Fruit fly (Drosophila melanogaster) whole organism, embryonic: ENCODE measurements around the gene LysS.

Source experiments
- Abd-B ChIP-seq: fragments of 200-800 bp; sonication (Bioruptor generic); optimal IDR thresholded peaks from 2 replicates; lab custom pipeline; 2018; ENCODE audit warnings: missing biosample characterization, mild to moderate bottlenecking, missing genetic modification characterization, moderate library complexity
- Adf1 ChIP-seq: fragments of 200-800 bp; sonication (Bioruptor generic); IDR thresholded peaks from 2 replicates; pipeline ENCODE4 v1.3.6; 2022; ENCODE audit warnings: missing biosample characterization, missing genetic modification characterization
- Asciz ChIP-seq: fragments of 200-800 bp; sonication (Bioruptor generic); optimal IDR thresholded peaks from 2 replicates; lab custom pipeline; 2017; ENCODE audit warnings: missing biosample characterization, mild to moderate bottlenecking, missing genetic modification characterization, missing genetic modification reagents
- Awh ChIP-seq: fragments of 200-800 bp; sonication (Bioruptor generic); IDR thresholded peaks from 2 replicates; pipeline ENCODE4, ENCODE4 v1.3.6; 2022; ENCODE audit warnings: missing biosample characterization, missing genetic modification characterization
- CG10147 ChIP-seq: fragments of 200-800 bp; sonication (Bioruptor generic); optimal IDR thresholded peaks from 2 replicates; lab custom pipeline; 2019; ENCODE audit warnings: missing biosample characterization, mild to moderate bottlenecking, missing genetic modification characterization, moderate library complexity
- CG10654 ChIP-seq: fragments of 200-800 bp; sonication (Bioruptor generic); optimal IDR thresholded peaks from 2 replicates; lab custom pipeline; 2016; ENCODE audit warnings: missing biosample characterization, missing genetic modification characterization
- CG11695 ChIP-seq: fragments of 200-800 bp; sonication (Bioruptor generic); IDR thresholded peaks from 3 replicates; pipeline ENCODE4 v1.3.6; 2022; ENCODE audit warnings: missing biosample characterization, missing genetic modification characterization
- CG12219 ChIP-seq: fragments of 200-800 bp; sonication (Bioruptor generic); optimal IDR thresholded peaks from 3 replicates; lab custom pipeline; 2018; ENCODE audit warnings: missing biosample characterization, mild to moderate bottlenecking, missing genetic modification characterization
- CG1233 ChIP-seq: fragments of 200-800 bp; sonication (Bioruptor generic); optimal IDR thresholded peaks from 4 replicates; lab custom pipeline; 2018; ENCODE audit warnings: missing biosample characterization, mild to moderate bottlenecking, missing genetic modification characterization
- CG12391 ChIP-seq: fragments of 200-800 bp; sonication (Bioruptor generic); optimal IDR thresholded peaks from 3 replicates; lab custom pipeline; 2018; ENCODE audit warnings: missing biosample characterization, mild to moderate bottlenecking, missing genetic modification characterization, moderate library complexity
- CG12659 ChIP-seq: fragments of 200-800 bp; sonication (Bioruptor generic); optimal IDR thresholded peaks from 3 replicates; lab custom pipeline; 2017; ENCODE audit warnings: mild to moderate bottlenecking, missing biosample characterization, missing genetic modification reagents, missing genetic modification characterization
- CG13296 ChIP-seq: fragments of 200-800 bp; sonication (Bioruptor generic); optimal IDR thresholded peaks from 3 replicates; lab custom pipeline; 2018; ENCODE audit warnings: missing biosample characterization, mild to moderate bottlenecking, missing genetic modification characterization
- CG13424 ChIP-seq: fragments of 200-800 bp; sonication (Bioruptor generic); optimal IDR thresholded peaks from 2 replicates; lab custom pipeline; 2019; ENCODE audit warnings: missing biosample characterization, mild to moderate bottlenecking, missing genetic modification characterization, moderate library complexity
- CG14014 ChIP-seq: fragments of 200-800 bp; sonication (Bioruptor generic); IDR thresholded peaks from 2 replicates; pipeline ENCODE4 v1.3.6; 2022; ENCODE audit warnings: missing biosample characterization, missing genetic modification characterization
- CG14441 ChIP-seq: fragments of 200-800 bp; sonication (Bioruptor generic); IDR thresholded peaks from 2 replicates; pipeline ENCODE4 v1.3.6; 2022; ENCODE audit warnings: missing biosample characterization, missing genetic modification characterization
- CG15269 ChIP-seq: fragments of 200-800 bp; sonication (Bioruptor generic); optimal IDR thresholded peaks from 2 replicates; lab custom pipeline; 2018; ENCODE audit warnings: missing biosample characterization, mild to moderate bottlenecking, missing genetic modification characterization, moderate library complexity
- CG17385 ChIP-seq: fragments of 200-800 bp; sonication (Bioruptor generic); optimal IDR thresholded peaks from 3 replicates; lab custom pipeline; 2018; ENCODE audit warnings: missing biosample characterization, mild to moderate bottlenecking, missing genetic modification characterization
- CG18476 ChIP-seq: fragments of 200-800 bp; sonication (Bioruptor generic); optimal IDR thresholded peaks from 2 replicates; lab custom pipeline; 2016; ENCODE audit warnings: missing biosample characterization, mild to moderate bottlenecking, missing genetic modification characterization
- CG2889 ChIP-seq: fragments of 200-800 bp; sonication (Bioruptor generic); IDR thresholded peaks from 3 replicates; pipeline ENCODE4 v1.3.6; 2022; ENCODE audit warnings: missing biosample characterization, missing genetic modification characterization
- CG30403 ChIP-seq: fragments of 200-800 bp; sonication (Bioruptor generic); optimal IDR thresholded peaks from 3 replicates; lab custom pipeline; 2016; ENCODE audit warnings: missing biosample characterization, missing genetic modification characterization
- CG32532 ChIP-seq: fragments of 200-800 bp; sonication (Bioruptor generic); IDR thresholded peaks from 2 replicates; pipeline ENCODE4 v1.3.6; 2022; ENCODE audit warnings: missing biosample characterization, missing genetic modification characterization
- CG3281 ChIP-seq: fragments of 200-800 bp; sonication (Bioruptor generic); optimal IDR thresholded peaks from 3 replicates; lab custom pipeline; 2017; ENCODE audit warnings: missing biosample characterization, mild to moderate bottlenecking, missing genetic modification characterization
- CG3847 ChIP-seq: fragments of 200-800 bp; sonication (Bioruptor generic); IDR thresholded peaks from 2 replicates; pipeline ENCODE4 v1.3.6; 2022; ENCODE audit warnings: missing biosample characterization, missing genetic modification characterization
- CG6813 ChIP-seq: fragments of 200-800 bp; sonication (Bioruptor generic); optimal IDR thresholded peaks from 2 replicates; lab custom pipeline; 2017; ENCODE audit warnings: missing biosample characterization, missing genetic modification characterization, mild to moderate bottlenecking, moderate library complexity, missing genetic modification reagents
- CG7372 ChIP-seq: fragments of 200-800 bp; sonication (Bioruptor generic); IDR thresholded peaks from 2 replicates; pipeline ENCODE4 v1.3.6; 2022; ENCODE audit warnings: missing biosample characterization, missing genetic modification characterization
- CG7839 ChIP-seq: fragments of 200-800 bp; sonication (Bioruptor generic); optimal IDR thresholded peaks from 3 replicates; lab custom pipeline; 2018; ENCODE audit warnings: missing biosample characterization, mild to moderate bottlenecking, missing genetic modification characterization, moderate library complexity
- CoRest ChIP-seq: fragments of 200-800 bp; sonication (Bioruptor generic); optimal IDR thresholded peaks from 3 replicates; lab custom pipeline; 2018; ENCODE audit warnings: missing biosample characterization, mild to moderate bottlenecking, missing genetic modification characterization, moderate library complexity
- Dek ChIP-seq: fragments of 200-800 bp; sonication (Bioruptor generic); optimal IDR thresholded peaks from 3 replicates; lab custom pipeline; 2019; ENCODE audit warnings: missing biosample characterization, mild to moderate bottlenecking, missing genetic modification characterization, moderate library complexity
- E2f1 ChIP-seq: fragments of 200-800 bp; sonication (Bioruptor generic); IDR thresholded peaks from 2 replicates; pipeline ENCODE4 v1.3.6; 2022; ENCODE audit warnings: missing biosample characterization, missing genetic modification characterization
- Gug ChIP-seq: fragments of 200-800 bp; sonication (Bioruptor generic); IDR thresholded peaks from 4 replicates; pipeline ENCODE4 v1.3.6; 2022; ENCODE audit warnings: missing biosample characterization, missing genetic modification characterization
- Mad ChIP-seq: fragments of 200-800 bp; sonication (Bioruptor generic); optimal IDR thresholded peaks from 2 replicates; lab custom pipeline; 2016; ENCODE audit warnings: missing biosample characterization, missing genetic modification characterization
- Meics ChIP-seq: fragments of 200-800 bp; sonication (Bioruptor generic); optimal IDR thresholded peaks from 2 replicates; lab custom pipeline; 2017; ENCODE audit warnings: missing biosample characterization, mild to moderate bottlenecking, missing genetic modification characterization
- NK7.1 ChIP-seq: fragments of 200-800 bp; sonication (Bioruptor generic); optimal IDR thresholded peaks from 3 replicates; lab custom pipeline; 2016; ENCODE audit warnings: missing biosample characterization, missing genetic modification characterization
- Oli ChIP-seq: fragments of 200-800 bp; sonication (Bioruptor generic); optimal IDR thresholded peaks from 2 replicates; lab custom pipeline; 2018; ENCODE audit warnings: missing biosample characterization, mild to moderate bottlenecking, missing genetic modification characterization, moderate library complexity
- Rfx ChIP-seq: fragments of 200-800 bp; sonication (Bioruptor generic); IDR thresholded peaks from 2 replicates; pipeline ENCODE4 v1.3.6; 2022; ENCODE audit warnings: missing biosample characterization, missing genetic modification characterization
- crol ChIP-seq: fragments of 200-800 bp; sonication (Bioruptor generic); IDR thresholded peaks from 2 replicates; pipeline ENCODE4 v1.3.6; 2022; ENCODE audit warnings: missing biosample characterization, missing genetic modification characterization
- dmrt99B ChIP-seq: fragments of 200-800 bp; sonication (Bioruptor generic); optimal IDR thresholded peaks from 2 replicates; lab custom pipeline; 2018; ENCODE audit warnings: missing biosample characterization, mild to moderate bottlenecking, missing genetic modification characterization, moderate library complexity
- dysf ChIP-seq: fragments of 200-800 bp; sonication (Bioruptor generic); IDR thresholded peaks from 3 replicates; pipeline ENCODE4 v1.3.6; 2022; ENCODE audit warnings: missing biosample characterization, missing genetic modification characterization
- esg ChIP-seq: fragments of 200-800 bp; sonication (Bioruptor generic); conservative IDR thresholded peaks from 2 replicates; pipeline ENCODE4 v1.3.6; 2022; ENCODE audit warnings: missing biosample characterization, missing genetic modification characterization
- fd3F ChIP-seq: fragments of 200-800 bp; sonication (Bioruptor generic); optimal IDR thresholded peaks from 2 replicates; lab custom pipeline; 2018; ENCODE audit warnings: missing biosample characterization, mild to moderate bottlenecking, missing genetic modification characterization, moderate library complexity
- grau ChIP-seq: fragments of 200-800 bp; optimal IDR thresholded peaks from 3 replicates; lab custom pipeline; 2019; ENCODE audit warnings: missing biosample characterization, mild to moderate bottlenecking, missing genetic modification characterization, moderate library complexity
- hth ChIP-seq: fragments of >200 bp; optimal IDR thresholded peaks from 2 replicates; lab custom pipeline; 2017; ENCODE audit warnings: inconsistent platforms
- lmd ChIP-seq: fragments of 200-800 bp; sonication (Bioruptor generic); IDR thresholded peaks from 2 replicates; pipeline ENCODE4 v1.3.6; 2022; ENCODE audit warnings: missing biosample characterization, missing genetic modification characterization
- oc ChIP-seq: fragments of 200-800 bp; sonication (Bioruptor generic); optimal IDR thresholded peaks from 2 replicates; lab custom pipeline; 2018; ENCODE audit warnings: missing biosample characterization, mild to moderate bottlenecking, missing genetic modification characterization, moderate library complexity
- row ChIP-seq: fragments of 200-800 bp; sonication (Bioruptor generic); IDR thresholded peaks from 3 replicates; pipeline ENCODE4 v1.3.6; 2022; ENCODE audit warnings: missing biosample characterization, missing genetic modification characterization
- sd ChIP-seq: fragments of 200-800 bp; sonication (Bioruptor generic); optimal IDR thresholded peaks from 3 replicates; lab custom pipeline; 2018; ENCODE audit warnings: missing biosample characterization, mild to moderate bottlenecking, missing genetic modification characterization, moderate library complexity
- sens-2 ChIP-seq: fragments of 200-800 bp; sonication (Bioruptor generic); IDR thresholded peaks from 2 replicates; pipeline ENCODE4 v1.3.6; 2022; ENCODE audit warnings: missing biosample characterization, missing genetic modification characterization
- seq ChIP-seq: fragments of 200-800 bp; sonication (Bioruptor generic); IDR thresholded peaks from 2 replicates; pipeline ENCODE4 v1.3.6; 2022; ENCODE audit warnings: missing biosample characterization, missing genetic modification characterization
- slbo ChIP-seq: fragments of 200-800 bp; sonication (Bioruptor generic); IDR thresholded peaks from 2 replicates; pipeline ENCODE4 v1.3.6; 2022; ENCODE audit warnings: missing biosample characterization, missing genetic modification characterization
- sob ChIP-seq: fragments of 200-800 bp; sonication (Bioruptor generic); IDR thresholded peaks from 2 replicates; pipeline ENCODE4 v1.3.6; 2022; ENCODE audit warnings: missing biosample characterization, missing genetic modification characterization
- tgo ChIP-seq: fragments of 200-800 bp; sonication (Bioruptor generic); IDR thresholded peaks from 3 replicates; pipeline ENCODE4 v1.3.6; 2022; ENCODE audit warnings: missing biosample characterization, missing genetic modification characterization

Gene LysS

DNA sequence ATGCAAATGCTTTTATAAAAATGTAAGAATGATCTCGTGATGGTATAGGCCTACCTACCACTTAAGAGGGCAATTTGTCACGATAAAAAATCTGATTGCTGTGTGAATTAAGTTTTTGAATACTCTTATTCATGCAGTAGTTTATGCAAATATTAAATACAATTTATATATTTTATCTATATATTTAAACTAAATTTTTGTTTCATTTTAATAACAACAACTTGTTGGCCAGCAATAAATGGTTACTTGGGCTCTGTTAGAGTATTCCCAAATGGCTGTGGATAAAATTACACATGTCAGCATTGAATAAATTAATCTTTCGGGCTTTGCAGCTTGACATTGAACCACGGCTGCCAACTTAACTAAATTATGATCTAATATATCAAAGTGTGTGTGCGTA is 31.0 kb downstream of the LysS start:
- TF ChIP-seq CG14441 = peak; percentile 41; the same call in 1 of the 2 replicates
- TF ChIP-seq E2f1 = peak; percentile 35
- TF ChIP-seq CG12391 (tag; lab: Kevin White, UChicago) = no peak
- TF ChIP-seq CG10147 (GFP tag; lab: Kevin White, UChicago) = peak; percentile 8
- TF ChIP-seq CG2889 (GFP tag; lab: Robert Waterston, UW) = no peak
- TF ChIP-seq oc (tag; lab: Kevin White, UChicago) = no peak
- peak; percentile 27 for TF ChIP-seq CG13424 (tag; lab: Kevin White, UChicago)
- 0 out of 3 replicates have a peak, but pooled peaks have one; percentile 50 for TF ChIP-seq CG11695 (GFP tag; lab: Robert Waterston, UW)
- TF ChIP-seq slbo (GFP tag; lab: Robert Waterston, UW) = peak; percentile 70
- peak; percentile 34 for TF ChIP-seq Meics (GFP tag; lab: Kevin White, UChicago)
- peak; percentile 18 for TF ChIP-seq CG30403 (GFP tag; lab: Kevin White, UChicago)
- TF ChIP-seq CG14014 (GFP tag; lab: Robert Waterston, UW) = peak; percentile 62; the same call in 1 of the 2 replicates
- no peak for TF ChIP-seq Oli
- TF ChIP-seq Adf1 (GFP tag; lab: Robert Waterston, UW) = peak; percentile 36; the same call in 1 of the 2 replicates
- peak; percentile 58 for TF ChIP-seq grau
- TF ChIP-seq Dek (tag; lab: Kevin White, UChicago) = peak; percentile 28
- peak; percentile 27; the same call in 1 of the 2 replicates for TF ChIP-seq lmd (GFP tag; lab: Robert Waterston, UW)
- TF ChIP-seq Gug = no peak
- peak; percentile 62; the same call in 2 of the 3 replicates for TF ChIP-seq dysf (GFP tag; lab: Robert Waterston, UW)
- TF ChIP-seq CG3281 = no peak
- TF ChIP-seq dmrt99B (tag; lab: Kevin White, UChicago) = peak; percentile 20
- peak; percentile 51 for TF ChIP-seq CG32532 (GFP tag; lab: Robert Waterston, UW)
- TF ChIP-seq hth = no peak
- TF ChIP-seq CoRest (tag; lab: Kevin White, UChicago) = peak; percentile 40
- no peak for TF ChIP-seq Awh (GFP tag; lab: Robert Waterston, UW)
- TF ChIP-seq CG3847 = peak; percentile 47
- TF ChIP-seq tgo (GFP tag; lab: Robert Waterston, UW) = peak; percentile 17; the same call in 2 of the 3 replicates
- TF ChIP-seq CG13296 (GFP tag; lab: Kevin White, UChicago) = peak; percentile 37
- no peak; the same call in 1 of the 2 replicates for TF ChIP-seq seq
- peak; percentile 43 for TF ChIP-seq fd3F (GFP tag; lab: Kevin White, UChicago)
- TF ChIP-seq sd = peak; percentile 18
- TF ChIP-seq crol = no peak
- TF ChIP-seq row (GFP tag; lab: Robert Waterston, UW) = peak; percentile 69
- peak; percentile 51 for TF ChIP-seq Rfx (GFP tag; lab: Robert Waterston, UW)
- no peak for TF ChIP-seq CG18476 (GFP tag; lab: Kevin White, UChicago)
- no peak for TF ChIP-seq Asciz (GFP tag; lab: Kevin White, UChicago)
- no peak for TF ChIP-seq sens-2 (GFP tag; lab: Robert Waterston, UW)
- no peak for TF ChIP-seq CG6813 (GFP tag; lab: Kevin White, UChicago)
- TF ChIP-seq CG7839 (tag; lab: Kevin White, UChicago) = peak; percentile 40
- no peak for TF ChIP-seq Mad (GFP tag; lab: Kevin White, UChicago)
- peak; percentile 49; the same call in 1 of the 2 replicates for TF ChIP-seq sob
- TF ChIP-seq CG15269 (tag; lab: Kevin White, UChicago) = peak; percentile 69
- peak; percentile 29 for TF ChIP-seq esg (GFP tag; lab: Robert Waterston, UW)
- TF ChIP-seq CG17385 (GFP tag; lab: Kevin White, UChicago) = peak; percentile 15
- TF ChIP-seq CG7372 (GFP tag; lab: Robert Waterston, UW) = no peak
- TF ChIP-seq CG1233 (GFP tag; lab: Kevin White, UChicago) = peak; percentile 3
- no peak for TF ChIP-seq CG12219
- TF ChIP-seq NK7.1 = no peak
- TF ChIP-seq CG12659 (GFP tag; lab: Kevin White, UChicago) = peak; percentile 17
- no peak for TF ChIP-seq CG10654
- peak; percentile 4 for TF ChIP-seq Abd-B
